Fruit fly (Drosophila melanogaster) whole organism, embryonic: ENCODE results near the gene CG2120.

ENCODE experiments used
- CG10979 ChIP-seq: fragments of 200-800 bp; sonication (Bioruptor generic); optimal IDR thresholded peaks from 2 replicates; lab custom pipeline; 2018; ENCODE audit warnings: missing biosample characterization, mild to moderate bottlenecking, missing genetic modification characterization, moderate library complexity
- CG12104 ChIP-seq: fragments of 200-800 bp; sonication (Bioruptor generic); optimal IDR thresholded peaks from 3 replicates; lab custom pipeline; 2016; ENCODE audit warnings: missing biosample characterization, missing genetic modification characterization
- CG13296 ChIP-seq: fragments of 200-800 bp; sonication (Bioruptor generic); optimal IDR thresholded peaks from 3 replicates; lab custom pipeline; 2018; ENCODE audit warnings: missing biosample characterization, mild to moderate bottlenecking, missing genetic modification characterization
- CG13894 ChIP-seq: fragments of 200-800 bp; sonication (Bioruptor generic); optimal IDR thresholded peaks from 3 replicates; lab custom pipeline; 2018; ENCODE audit warnings: missing biosample characterization, mild to moderate bottlenecking, missing genetic modification characterization, moderate library complexity
- CG1529 ChIP-seq: fragments of 200-800 bp; sonication (Bioruptor generic); optimal IDR thresholded peaks from 3 replicates; lab custom pipeline; 2018; ENCODE audit warnings: missing biosample characterization, missing genetic modification characterization
- CG1603 ChIP-seq: fragments of 200-800 bp; sonication (Bioruptor generic); optimal IDR thresholded peaks from 2 replicates; lab custom pipeline; 2019; ENCODE audit warnings: missing biosample characterization, mild to moderate bottlenecking, missing genetic modification characterization, moderate library complexity
- CG16779 ChIP-seq: fragments of 200-800 bp; sonication (Bioruptor generic); IDR thresholded peaks from 2 replicates; pipeline ENCODE4 v1.3.6; 2022; ENCODE audit warnings: missing biosample characterization, missing genetic modification characterization
- CG17829 ChIP-seq: fragments of 200-800 bp; optimal IDR thresholded peaks from 2 replicates; lab custom pipeline; 2019; ENCODE audit warnings: missing biosample characterization, mild to moderate bottlenecking, missing genetic modification characterization, moderate library complexity
- CG18764 ChIP-seq: fragments of 200-800 bp; sonication (Bioruptor generic); optimal IDR thresholded peaks from 3 replicates; lab custom pipeline; 2016; ENCODE audit warnings: missing biosample characterization, missing genetic modification characterization
- CG2129 ChIP-seq: fragments of 200-800 bp; sonication (Bioruptor generic); IDR thresholded peaks from 2 replicates; pipeline ENCODE4 v1.3.6; 2022; ENCODE audit warnings: missing biosample characterization, missing genetic modification characterization; ENCODE audit not compliant: partially characterized antibody
- CG31224 ChIP-seq: fragments of 200-800 bp; sonication (Bioruptor generic); IDR thresholded peaks from 2 replicates; pipeline ENCODE4 v1.3.6; 2022; ENCODE audit warnings: missing biosample characterization, missing genetic modification characterization
- CG3995 ChIP-seq: fragments of 200-800 bp; sonication (Bioruptor generic); optimal IDR thresholded peaks from 3 replicates; lab custom pipeline; 2016; ENCODE audit warnings: missing biosample characterization, missing genetic modification characterization
- CG4360 ChIP-seq: fragments of 200-800 bp; sonication (Bioruptor generic); IDR thresholded peaks from 2 replicates; pipeline ENCODE4 v1.3.6; 2022; ENCODE audit warnings: missing biosample characterization, missing genetic modification characterization
- CG6654 ChIP-seq: fragments of 200-800 bp; sonication (Bioruptor generic); optimal IDR thresholded peaks from 2 replicates; lab custom pipeline; 2017; ENCODE audit warnings: missing biosample characterization, mild to moderate bottlenecking, missing genetic modification characterization
- CG7357 ChIP-seq: fragments of 200-800 bp; sonication (Bioruptor generic); IDR thresholded peaks from 3 replicates; pipeline ENCODE4 v1.3.6; 2022; ENCODE audit warnings: missing biosample characterization, missing genetic modification characterization
- CG7839 ChIP-seq: fragments of 200-800 bp; sonication (Bioruptor generic); optimal IDR thresholded peaks from 3 replicates; lab custom pipeline; 2018; ENCODE audit warnings: missing biosample characterization, mild to moderate bottlenecking, missing genetic modification characterization, moderate library complexity
- CG8290 ChIP-seq, 3 experiments: fragments of 200-800 bp; sonication (Bioruptor generic); optimal IDR thresholded peaks; 2 replicates each; lab custom pipeline; 2016 to 2019; ENCODE audit warnings: missing biosample characterization in 3 of 3, missing genetic modification characterization in 3 of 3, mild to moderate bottlenecking in 2 of 3, moderate library complexity in 1 of 3
- CG8944 ChIP-seq: fragments of 200-800 bp; sonication (Bioruptor generic); optimal IDR thresholded peaks from 3 replicates; lab custom pipeline; 2016; ENCODE audit warnings: missing biosample characterization, missing genetic modification characterization
- CG9876 ChIP-seq: fragments of 200-800 bp; sonication (Bioruptor generic); optimal IDR thresholded peaks from 2 replicates; lab custom pipeline; 2016; ENCODE audit warnings: missing biosample characterization, missing genetic modification characterization
- CHES-1-like ChIP-seq: fragments of 200-800 bp; sonication (Bioruptor generic); optimal IDR thresholded peaks from 2 replicates; lab custom pipeline; 2016; ENCODE audit warnings: missing biosample characterization, missing genetic modification characterization
- D ChIP-seq, 2 experiments: fragments of 200-800 bp in 1 of 2; fragments of >200 bp in 1 of 2; sonication (Bioruptor generic) in 1 of 2; optimal IDR thresholded peaks; 2 replicates in 1 of 2; 3 replicates in 1 of 2; lab custom pipeline; 2017; ENCODE audit warnings: mild to moderate bottlenecking in 1 of 2, missing biosample characterization in 1 of 2, missing genetic modification characterization in 1 of 2, missing genetic modification reagents in 1 of 2
- Ets97D ChIP-seq: fragments of 200-800 bp; sonication (Bioruptor generic); optimal IDR thresholded peaks from 3 replicates; lab custom pipeline; 2016; ENCODE audit warnings: missing biosample characterization, missing genetic modification characterization
- Gug ChIP-seq: fragments of 200-800 bp; sonication (Bioruptor generic); IDR thresholded peaks from 4 replicates; pipeline ENCODE4 v1.3.6; 2022; ENCODE audit warnings: missing biosample characterization, missing genetic modification characterization
- Kr ChIP-seq: fragments of 200-800 bp; sonication (Bioruptor generic); optimal IDR thresholded peaks from 2 replicates; lab custom pipeline; 2017; ENCODE audit warnings: missing biosample characterization, mild to moderate bottlenecking, missing genetic modification characterization
- Lhr ChIP-seq: fragments of 200-800 bp; sonication (Bioruptor generic); optimal IDR thresholded peaks from 3 replicates; lab custom pipeline; 2017; ENCODE audit warnings: mild to moderate bottlenecking, missing biosample characterization, missing genetic modification reagents, missing genetic modification characterization
- Med ChIP-seq: fragments of 200-800 bp; sonication (Bioruptor generic); peaks from one replicate; lab custom pipeline; 2016; ENCODE audit warnings: missing biosample characterization, missing genetic modification characterization, mild to moderate bottlenecking, inconsistent platforms, moderate library complexity
- Mrtf ChIP-seq: fragments of 200-800 bp; sonication (Bioruptor generic); IDR thresholded peaks from 3 replicates; pipeline ENCODE4 v1.3.6; 2022; ENCODE audit warnings: missing biosample characterization, missing genetic modification characterization
- Neu2 ChIP-seq: fragments of 200-800 bp; sonication (Bioruptor generic); optimal IDR thresholded peaks from 3 replicates; lab custom pipeline; 2016; ENCODE audit warnings: missing biosample characterization, missing genetic modification characterization, borderline replicate concordance
- Nf-YB ChIP-seq: fragments of 200-800 bp; sonication (Bioruptor generic); optimal IDR thresholded peaks from 3 replicates; lab custom pipeline; 2019; ENCODE audit warnings: missing biosample characterization, mild to moderate bottlenecking, missing genetic modification characterization, moderate library complexity
- Rfx ChIP-seq: fragments of 200-800 bp; sonication (Bioruptor generic); IDR thresholded peaks from 2 replicates; pipeline ENCODE4 v1.3.6; 2022; ENCODE audit warnings: missing biosample characterization, missing genetic modification characterization
- Xrp1 ChIP-seq: fragments of 200-800 bp; sonication (Bioruptor generic); IDR thresholded peaks from 2 replicates; pipeline ENCODE4 v1.3.6; 2022; ENCODE audit warnings: missing biosample characterization, missing genetic modification characterization
- YL-1 ChIP-seq: fragments of 200-800 bp; sonication (Bioruptor generic); optimal IDR thresholded peaks from 3 replicates; lab custom pipeline; 2017; ENCODE audit warnings: missing biosample characterization, mild to moderate bottlenecking, missing genetic modification characterization
- al ChIP-seq: fragments of 200-800 bp; sonication (Bioruptor generic); IDR thresholded peaks from 2 replicates; pipeline ENCODE4 v1.3.6; 2022; ENCODE audit warnings: missing biosample characterization, missing genetic modification characterization
- ase ChIP-seq: fragments of 200-800 bp; sonication (Bioruptor generic); IDR thresholded peaks from 3 replicates; pipeline ENCODE4 v1.3.6; 2022; ENCODE audit warnings: missing biosample characterization, missing genetic modification characterization
- chif ChIP-seq, 2 experiments: fragments of 200-800 bp; sonication (Bioruptor generic); optimal IDR thresholded peaks; 3 replicates each; lab custom pipeline; 2016; ENCODE audit warnings: missing biosample characterization in 2 of 2, missing genetic modification characterization in 2 of 2
- crc ChIP-seq: fragments of 200-800 bp; sonication (Bioruptor generic); optimal IDR thresholded peaks from 2 replicates; lab custom pipeline; 2016; ENCODE audit warnings: missing biosample characterization, missing genetic modification characterization
- dm ChIP-seq: fragments of 200-800 bp; sonication (Bioruptor generic); optimal IDR thresholded peaks from 3 replicates; lab custom pipeline; 2016; ENCODE audit warnings: missing biosample characterization, missing genetic modification characterization
- en ChIP-seq: fragments of 200-800 bp; sonication (Bioruptor generic); optimal IDR thresholded peaks from 2 replicates; lab custom pipeline; 2016; ENCODE audit warnings: missing biosample characterization, missing genetic modification characterization
- fu2 ChIP-seq: fragments of 200-800 bp; sonication (Bioruptor generic); optimal IDR thresholded peaks from 2 replicates; lab custom pipeline; 2016; ENCODE audit warnings: missing biosample characterization, missing genetic modification characterization
- gsb-n ChIP-seq: fragments of 200-800 bp; sonication (Bioruptor generic); optimal IDR thresholded peaks from 3 replicates; lab custom pipeline; 2018; ENCODE audit warnings: missing biosample characterization, mild to moderate bottlenecking, missing genetic modification characterization
- h ChIP-seq: fragments of >200 bp; optimal IDR thresholded peaks from 2 replicates; lab custom pipeline; 2017
- lov ChIP-seq, 2 experiments: fragments of 200-800 bp in 1 of 2; fragments of >200 bp in 1 of 2; sonication (Bioruptor generic) in 1 of 2; IDR thresholded peaks in 1 of 2; optimal IDR thresholded peaks in 1 of 2; 2 replicates in 1 of 2; 3 replicates in 1 of 2; pipeline versions ENCODE4 v1.3.6 to Lab custom; 2017 to 2022; ENCODE audit warnings: missing biosample characterization in 1 of 2, missing genetic modification characterization in 1 of 2
- prd ChIP-seq, 3 experiments: fragments of >200 bp in 2 of 3; fragments of 200-800 bp in 1 of 3; sonication (Bioruptor generic) in 1 of 3; optimal IDR thresholded peaks in 2 of 3; IDR thresholded peaks in 1 of 3; 2 replicates in 2 of 3; 3 replicates in 1 of 3; pipeline versions ENCODE4 v1.3.6 to Lab custom; 2017 to 2022; ENCODE audit warnings: missing biosample characterization in 1 of 3, missing genetic modification characterization in 1 of 3
- sima ChIP-seq: fragments of 200-800 bp; sonication (Bioruptor generic); optimal IDR thresholded peaks from 2 replicates; lab custom pipeline; 2016; ENCODE audit warnings: missing biosample characterization, missing genetic modification characterization
- sqz ChIP-seq: fragments of 200-800 bp; sonication (Bioruptor generic); optimal IDR thresholded peaks from 3 replicates; lab custom pipeline; 2018; ENCODE audit warnings: missing biosample characterization, mild to moderate bottlenecking, missing genetic modification characterization
- stwl ChIP-seq: fragments of 200-800 bp; sonication (Bioruptor generic); optimal IDR thresholded peaks from 3 replicates; lab custom pipeline; 2018; ENCODE audit warnings: missing biosample characterization, mild to moderate bottlenecking, missing genetic modification characterization, moderate library complexity
- tna ChIP-seq: fragments of 200-800 bp; sonication (Bioruptor generic); IDR thresholded peaks from 2 replicates; pipeline ENCODE4 v1.3.6; 2022; ENCODE audit warnings: missing biosample characterization, missing genetic modification characterization; ENCODE audit not compliant: partially characterized antibody
- zfh1 ChIP-seq: fragments of 200-800 bp; sonication (Bioruptor generic); IDR thresholded peaks from 3 replicates; pipeline ENCODE4 v1.3.6; 2022; ENCODE audit warnings: missing biosample characterization, missing genetic modification characterization

The CG2120 gene

DNA sequence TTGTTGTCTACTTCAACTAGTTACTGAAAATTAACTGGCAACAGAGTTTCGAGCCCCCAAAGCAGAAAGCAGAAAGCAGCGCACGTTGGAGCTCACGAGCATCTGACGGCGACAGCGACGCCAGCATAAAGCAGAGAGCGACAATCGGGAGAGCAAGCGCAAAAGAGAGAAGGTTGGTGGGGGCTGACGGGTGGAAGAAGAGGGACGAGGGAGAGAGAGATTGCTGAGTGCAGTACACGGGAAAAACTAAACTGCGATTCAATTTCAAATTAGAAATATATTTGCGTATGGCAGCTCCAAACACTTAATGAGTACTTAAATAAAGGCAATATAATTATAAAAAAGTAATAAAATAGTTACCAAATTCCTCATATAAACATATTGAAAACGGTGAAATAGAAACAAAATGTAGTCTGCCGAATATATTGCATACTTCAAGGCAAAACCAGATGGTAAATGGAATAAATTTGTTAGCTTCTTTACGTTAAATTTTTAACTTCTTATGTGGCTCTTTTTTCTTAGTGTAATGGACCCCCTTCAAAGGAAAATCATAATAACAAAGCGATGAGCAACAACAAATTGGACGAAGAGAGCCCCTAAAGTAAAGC lies 43.4 kb upstream of the CG2120 start (continued):
- TF ChIP-seq al (peak; percentile 87), CG10979 (tag; lab: Kevin White, UChicago) (peak; percentile 96), Med (peak; percentile 86), CG12104 (GFP tag; lab: Kevin White, UChicago) (peak; percentile 95), CG16779 (GFP tag; lab: Robert Waterston, UW) (0 out of 2 replicates have a peak, but pooled peaks have one; percentile 40), CHES-1-like (GFP tag; lab: Kevin White, UChicago) (peak; percentile 73), CG2129 (GFP tag; lab: Robert Waterston, UW) (no peak), CG1529 (peak; percentile 93), tna (GFP tag; lab: Robert Waterston, UW) (no peak), CG13296 (GFP tag; lab: Kevin White, UChicago) (peak; percentile 97), CG8290 (GFP tag; optimal IDR thresholded peaks at IDR 0.05; lab: Kevin White, UChicago) (peak; percentile 84), CG8290 (tag; optimal IDR thresholded peaks at IDR 0.05; lab: Kevin White, UChicago) (peak; percentile 44 to 77), CG7357 (GFP tag; lab: Robert Waterston, UW) (peak; percentile 87), h (no peak), crc (peak; percentile 56), Ets97D (GFP tag; lab: Kevin White, UChicago) (peak; percentile 48), CG9876 (peak; percentile 25), CG13894 (tag; lab: Kevin White, UChicago) (peak; percentile 91), Gug (GFP tag; lab: Robert Waterston, UW) (peak; percentile 86), CG4360 (GFP tag; lab: Robert Waterston, UW) (peak; percentile 42; the same call in 1 of the 2 replicates), Lhr (GFP tag; lab: Kevin White, UChicago) (peak; percentile 80), CG8944 (GFP tag; lab: Kevin White, UChicago) (peak; percentile 76), CG31224 (GFP tag; lab: Robert Waterston, UW) (peak; percentile 83), Neu2 (no peak), CG7839 (tag; lab: Kevin White, UChicago) (peak; percentile 97), dm (GFP tag; lab: Kevin White, UChicago) (peak; percentile 60), sqz (GFP tag; lab: Kevin White, UChicago) (peak; percentile 95), ase (GFP tag; lab: Robert Waterston, UW) (peak; percentile 87), CG18764 (GFP tag; lab: Kevin White, UChicago) (peak; percentile 86), stwl (peak; percentile 7), Rfx (GFP tag; lab: Robert Waterston, UW) (peak; percentile 94), lov (optimal IDR thresholded peaks at IDR 0.05; lab: Kevin White, UChicago) (no peak), lov (GFP tag; IDR thresholded peaks at IDR 0.05; lab: Robert Waterston, UW) (peak; percentile 75; the same call in 2 of the 3 replicates), en (GFP tag; lab: Kevin White, UChicago) (peak; percentile 30), YL-1 (peak; percentile 67), Nf-YB (GFP tag; lab: Kevin White, UChicago) (peak; percentile 84), Kr (GFP tag; lab: Kevin White, UChicago) (no peak), fu2 (peak; percentile 68), chif (GFP tag; optimal IDR thresholded peaks at IDR 0.05; lab: Kevin White, UChicago) (peak; percentile 67 to 86), CG17829 (peak; percentile 96), prd (optimal IDR thresholded peaks at IDR 0.05; lab: Kevin White, UChicago) (no peak), prd (GFP tag; IDR thresholded peaks at IDR 0.05; lab: Robert Waterston, UW) (peak; percentile 94), CG3995 (GFP tag; lab: Kevin White, UChicago) (peak; percentile 37), D (optimal IDR thresholded peaks at IDR 0.05; lab: Kevin White, UChicago) (no peak), D (GFP tag; optimal IDR thresholded peaks at IDR 0.05; lab: Kevin White, UChicago) (peak; percentile 96), CG6654 (peak; percentile 83), Xrp1 (GFP tag; lab: Robert Waterston, UW) (peak; percentile 93), Mrtf (GFP tag; lab: Robert Waterston, UW) (peak; percentile 86), CG1603 (tag; lab: Kevin White, UChicago) (peak; percentile 64), sima (GFP tag; lab: Kevin White, UChicago) (no peak), gsb-n (tag; lab: Kevin White, UChicago) (peak; percentile 92), zfh1 (GFP tag; lab: Robert Waterston, UW) (peak; percentile 88; the same call in 2 of the 3 replicates)
